Fruit fly (Drosophila melanogaster): ENCODE measurements around the gene gudu.

gudu gene

DNA sequence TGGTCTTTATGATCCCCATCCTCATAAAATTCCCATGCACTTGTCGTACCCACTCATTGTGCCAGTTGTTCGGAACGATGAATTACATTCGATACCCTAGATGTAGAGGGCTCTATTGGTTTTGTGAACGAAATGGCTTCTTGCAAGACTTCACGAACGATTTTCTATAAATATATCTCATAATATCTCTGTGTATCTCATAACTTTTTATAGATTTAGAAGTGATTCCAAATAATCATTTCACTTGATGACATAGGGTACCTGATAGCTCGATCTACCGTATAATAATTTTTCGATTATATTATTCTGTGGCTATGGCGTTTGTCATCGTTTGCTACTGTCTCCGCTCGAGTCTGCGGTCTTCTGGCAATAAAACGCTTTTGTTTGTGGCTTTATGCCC is 8.7 kb downstream of the gudu start (continued):
- TF ChIP-seq Dad (GFP tag; optimal IDR thresholded peaks at IDR 0.05) (peak; percentile 3), D (optimal IDR thresholded peaks at IDR 0.05) (no peak), D (GFP tag; optimal IDR thresholded peaks at IDR 0.05) (peak; percentile 48), CG4328 (GFP tag; optimal IDR thresholded peaks at IDR 0.05) (no peak), gcm2 (GFP tag; optimal IDR thresholded peaks at IDR 0.05) (no peak), gem (tag; optimal IDR thresholded peaks at IDR 0.05) (peak; percentile 82), CG8290 (GFP tag; optimal IDR thresholded peaks at IDR 0.05) (no peak), CG8290 (tag; optimal IDR thresholded peaks at IDR 0.05) (peak in 1 of 2 experiments; percentile 48), CG4404 (GFP tag; IDR thresholded peaks at IDR 0.05) (no peak), ash1 (GFP tag; optimal IDR thresholded peaks at IDR 0.05) (no peak), Ravus (GFP tag; IDR thresholded peaks at IDR 0.05) (no peak; the same call in 1 of the 2 replicates), pfk (GFP tag; optimal IDR thresholded peaks at IDR 0.05) (no peak), chn (GFP tag; optimal IDR thresholded peaks at IDR 0.05) (peak; percentile 32), CG8944 (GFP tag; optimal IDR thresholded peaks at IDR 0.05) (peak; percentile 31), NK7.1 (GFP tag; optimal IDR thresholded peaks at IDR 0.05) (peak; percentile 23), CG9876 (GFP tag; optimal IDR thresholded peaks at IDR 0.05) (peak; percentile 5), fd64A (GFP tag; optimal IDR thresholded peaks at IDR 0.05) (no peak), CG12299 (tag; optimal IDR thresholded peaks at IDR 0.05) (peak; percentile 26), Lhr (GFP tag; optimal IDR thresholded peaks at IDR 0.05) (no peak), NfI (GFP tag; optimal IDR thresholded peaks at IDR 0.05) (peak; percentile 46), CG14667 (GFP tag; IDR thresholded peaks at IDR 0.05) (peak; percentile 75), CG17612 (GFP tag; IDR thresholded peaks at IDR 0.05) (peak; percentile 56), CG15011 (GFP tag; optimal IDR thresholded peaks at IDR 0.05) (peak; percentile 18), gsb-n (tag; optimal IDR thresholded peaks at IDR 0.05) (no peak), Awh (GFP tag; IDR thresholded peaks at IDR 0.05) (peak; percentile 73; the same call in 1 of the 2 replicates), pho (GFP tag; optimal IDR thresholded peaks at IDR 0.05) (peak; percentile 27), CG2202 (tag; optimal IDR thresholded peaks at IDR 0.05) (peak; percentile 16), CG16813 (GFP tag; IDR thresholded peaks at IDR 0.05; ENCODE audit: partially characterized antibody) (no peak), HmgD (GFP tag; optimal IDR thresholded peaks at IDR 0.05) (no peak), pum (GFP tag; optimal IDR thresholded peaks at IDR 0.05) (peak; percentile 36), pan (optimal IDR thresholded peaks at IDR 0.05) (no peak), pan (GFP tag; optimal IDR thresholded peaks at IDR 0.05 in 1 of 2, IDR thresholded peaks at IDR 0.05 in 1 of 2) (peak in 1 of 2 experiments; percentile 88), mam (GFP tag; optimal IDR thresholded peaks at IDR 0.05) (peak; percentile 67), Jarid2 (GFP tag; optimal IDR thresholded peaks at IDR 0.05) (no peak), CG1529 (GFP tag; optimal IDR thresholded peaks at IDR 0.05) (peak; percentile 13), HHEX (GFP tag; optimal IDR thresholded peaks at IDR 0.05) (peak; percentile 69), so (GFP tag; IDR thresholded peaks at IDR 0.05) (peak; percentile 69; the same call in 2 of the 3 replicates), chif (GFP tag; optimal IDR thresholded peaks at IDR 0.05) (peak; percentile 0 to 46), Dip3 (GFP tag; optimal IDR thresholded peaks at IDR 0.05) (peak; percentile 19), Opbp (GFP tag; IDR thresholded peaks at IDR 0.05; ENCODE audit: partially characterized antibody) (no peak), onecut (GFP tag; IDR thresholded peaks at IDR 0.05) (no peak), CG1602 (GFP tag; optimal IDR thresholded peaks at IDR 0.05) (peak; percentile 42), nerfin-2 (GFP tag; IDR thresholded peaks at IDR 0.05; ENCODE audit: partially characterized antibody) (no peak), wdn (GFP tag; IDR thresholded peaks at IDR 0.05) (0 out of 2 replicates have a peak, but pooled peaks have one; percentile 37), PHDP (tag; optimal IDR thresholded peaks at IDR 0.05) (peak; percentile 72), insv (GFP tag; optimal IDR thresholded peaks at IDR 0.05) (no peak), cas (GFP tag; IDR thresholded peaks at IDR 0.05) (peak; percentile 66), bbx (GFP tag; IDR thresholded peaks at IDR 0.05; ENCODE audit: partially characterized antibody) (no peak), CG15696 (tag; optimal IDR thresholded peaks at IDR 0.05) (no peak), HLH54F (GFP tag; optimal IDR thresholded peaks at IDR 0.05) (peak; percentile 47), CG11247 (GFP tag; IDR thresholded peaks at IDR 0.05) (peak; percentile 54), Side (GFP tag; optimal IDR thresholded peaks at IDR 0.05) (peak; percentile 60)

Data from whole organism, embryonic.